Worm (Caenorhabditis elegans): ENCODE results near the gene C12D5.3.
"Not testable (repeated sequence)": the region's sequence is repeated elsewhere in the genome, so short reads cannot be mapped to it uniquely, and the experiment has no call there.

C12D5.3 gene

DNA sequence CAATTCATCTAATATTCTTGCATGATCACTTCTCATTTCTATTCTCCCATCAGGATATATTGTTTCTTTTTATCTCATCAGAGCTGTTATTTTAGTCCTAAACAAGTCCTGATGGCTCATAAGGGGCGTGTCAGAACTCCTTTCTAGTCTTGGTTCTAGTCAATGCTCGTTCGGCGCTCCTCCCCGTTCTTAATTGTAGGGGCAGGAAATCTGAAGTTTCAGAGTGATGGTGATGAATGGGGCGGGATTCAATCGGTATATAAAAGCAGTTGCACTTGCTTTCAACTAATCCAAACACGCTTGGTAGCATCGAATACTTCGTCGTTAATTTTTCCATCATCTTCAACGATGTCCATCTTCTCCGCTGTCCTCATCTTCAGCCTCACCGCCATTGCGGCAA, 3.7 kb upstream of the C12D5.3 start, which contains the start of gene C12D5.4:
TSS of gene C12D5.4 (plus strand) at position 301 of the 400 bp plus-strand sequence.
- TF ChIP-seq unc-62 (GFP tag; optimal IDR thresholded peaks at IDR 0.05) = no peak

DNA sequence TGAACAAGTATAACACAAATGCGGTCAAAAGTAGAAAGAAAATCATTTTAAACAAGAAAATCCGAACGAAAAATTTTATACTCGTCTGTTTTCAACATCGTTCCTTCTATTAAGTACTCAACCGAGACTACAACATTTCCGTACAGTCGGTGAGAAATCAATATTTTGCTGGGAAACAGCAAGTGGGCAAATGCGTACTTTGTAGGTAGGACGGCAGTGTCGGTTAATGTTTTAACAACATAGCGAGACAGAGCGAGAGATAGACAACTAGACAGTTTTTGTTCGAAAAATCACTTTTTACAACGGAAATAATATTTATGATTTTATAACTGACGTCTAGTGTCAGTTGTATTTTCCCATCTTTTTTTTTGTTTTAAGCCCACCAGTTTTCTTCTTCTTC, 5.4 kb downstream of the C12D5.3 start, which contains the start of gene cyp-33A1:
TSS of gene cyp-33A1 (minus strand) at position 72 of the 400 bp plus-strand sequence.
- no peak for TF ChIP-seq unc-62 (GFP tag; optimal IDR thresholded peaks at IDR 0.05)

DNA sequence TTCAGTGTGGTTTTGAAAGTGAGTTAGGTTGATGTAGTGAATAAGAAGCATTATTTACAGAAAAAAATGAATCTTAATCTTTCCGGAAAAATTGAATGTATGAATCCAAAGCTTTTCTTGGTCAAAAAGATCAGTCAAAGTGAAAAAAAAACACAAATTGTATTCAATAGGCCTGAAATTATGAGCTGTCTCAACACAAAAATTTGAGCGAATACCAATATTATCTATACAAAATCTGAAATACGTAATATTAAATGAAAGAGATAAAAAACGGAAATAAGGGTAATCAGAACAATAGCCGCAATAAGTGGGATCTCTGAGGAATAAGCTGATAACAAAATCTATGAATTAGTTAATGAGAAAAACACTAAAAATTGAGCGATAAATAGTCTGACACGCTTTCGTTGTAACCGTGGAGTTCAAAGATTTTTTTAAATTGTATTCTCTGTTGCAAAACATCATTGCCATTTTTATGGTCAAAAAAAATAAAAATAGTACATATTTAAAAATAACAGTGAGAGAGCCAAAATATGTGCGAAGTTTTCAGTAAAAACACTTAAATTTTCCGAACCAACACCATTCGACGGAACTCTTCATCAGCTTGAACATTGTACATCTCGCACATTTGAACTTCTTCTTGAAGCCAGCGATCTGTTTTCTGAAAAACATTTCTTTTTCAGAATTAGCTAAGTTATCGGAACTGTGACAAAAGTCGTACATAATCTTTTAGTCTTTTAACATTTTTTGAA, 8.1 kb downstream of the C12D5.3 start, which contains the start of gene sre-11:
TSS of gene sre-11 (minus strand) at position 51 of the 749 bp plus-strand sequence.
- TF ChIP-seq unc-62 (GFP tag; optimal IDR thresholded peaks at IDR 0.05) = no peak

DNA sequence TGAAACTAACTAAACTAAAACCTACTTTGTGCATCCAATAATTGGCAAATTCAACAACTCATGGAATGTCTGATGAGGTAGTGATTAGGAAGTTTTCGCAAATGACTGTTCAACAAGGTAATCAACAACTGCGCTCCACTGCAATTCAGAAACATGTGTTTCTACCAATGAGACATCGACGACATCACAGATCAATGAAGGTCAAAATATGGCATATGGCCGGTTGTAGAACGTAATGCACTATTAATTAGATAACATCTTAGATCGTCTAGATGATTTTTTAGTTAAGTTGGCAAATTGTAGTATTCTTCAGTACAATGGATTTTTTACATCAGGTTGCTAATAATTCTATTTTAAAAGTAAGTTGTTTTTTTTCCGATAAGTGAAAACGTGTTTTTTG, 10.2 kb downstream of the C12D5.3 start, which contains the start of the genes nhr-94 and nhr-152:
TSS of gene nhr-94 (minus strand) at position 147 of the 400 bp plus-strand sequence.
TSS of gene nhr-152 (plus strand) at position 162 of the 400 bp plus-strand sequence.
- no peak for TF ChIP-seq unc-62 (GFP tag; optimal IDR thresholded peaks at IDR 0.05)

DNA sequence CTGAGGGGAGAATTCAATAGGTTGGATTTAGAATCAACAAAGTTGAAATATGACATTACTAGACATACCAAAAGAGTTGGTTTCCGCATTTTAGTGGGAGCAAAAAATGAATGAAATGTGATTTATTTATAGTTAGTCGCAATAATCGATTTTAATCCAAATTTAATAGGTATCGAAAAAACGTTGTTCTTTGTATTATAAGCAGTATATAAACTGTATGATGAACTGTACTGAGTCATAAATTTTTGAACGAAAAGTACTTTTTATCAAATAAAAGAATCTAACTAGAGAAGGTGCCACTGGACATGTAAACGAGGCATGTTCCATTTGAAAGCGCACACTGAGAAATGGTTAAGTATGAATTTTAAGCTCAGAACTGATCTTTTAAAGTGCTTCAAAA, 13.9 kb downstream of the C12D5.3 start, which contains the start of gene C12D5.9:
TSS of gene C12D5.9 (minus strand) at position 101 of the 400 bp plus-strand sequence.
- no peak for TF ChIP-seq unc-62 (GFP tag; optimal IDR thresholded peaks at IDR 0.05)

DNA sequence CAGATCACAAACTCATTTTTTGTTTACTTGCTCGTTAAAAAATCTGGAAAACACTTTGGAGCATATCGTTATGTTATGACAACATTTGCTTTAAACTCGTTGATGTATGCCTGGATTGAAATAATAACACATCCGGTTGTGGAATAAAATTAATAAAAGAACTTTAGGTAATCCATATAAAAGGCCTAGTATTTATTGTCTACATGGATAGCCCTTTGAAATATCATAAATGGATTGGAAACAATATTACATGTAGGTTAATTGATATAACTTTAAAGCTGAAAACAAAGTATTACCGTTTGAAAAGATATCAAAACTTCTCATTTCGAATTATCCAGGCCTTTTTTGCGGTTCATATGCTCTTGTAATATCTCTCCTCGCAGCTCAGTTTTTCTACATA, 14.6 kb downstream of the C12D5.3 start:
- no peak for TF ChIP-seq unc-62 (GFP tag; optimal IDR thresholded peaks at IDR 0.05)

DNA sequence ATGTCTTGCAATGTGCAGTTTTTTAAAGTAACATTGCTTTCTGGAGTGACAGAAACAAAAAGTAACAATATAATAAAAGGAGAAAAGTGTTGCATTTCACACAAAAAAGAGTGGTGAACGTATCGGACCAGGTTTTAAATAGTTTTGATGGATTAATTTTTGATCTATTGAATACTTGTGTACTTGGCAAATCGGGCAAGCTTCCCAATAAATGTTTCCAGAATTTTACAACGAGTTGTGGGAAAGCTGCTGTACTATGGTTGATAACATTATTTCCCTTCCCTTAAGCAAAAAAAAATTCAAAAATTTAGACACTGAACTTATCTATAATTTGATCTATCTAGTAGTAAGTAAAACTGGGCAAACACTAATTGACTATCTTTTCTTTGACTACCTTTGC, 17.4 kb downstream of the C12D5.3 start, which contains the start of gene C12D5.10:
TSS of gene C12D5.10 (minus strand) at position 101 of the 400 bp plus-strand sequence.
- TF ChIP-seq unc-62 (GFP tag; optimal IDR thresholded peaks at IDR 0.05) = no peak

DNA sequence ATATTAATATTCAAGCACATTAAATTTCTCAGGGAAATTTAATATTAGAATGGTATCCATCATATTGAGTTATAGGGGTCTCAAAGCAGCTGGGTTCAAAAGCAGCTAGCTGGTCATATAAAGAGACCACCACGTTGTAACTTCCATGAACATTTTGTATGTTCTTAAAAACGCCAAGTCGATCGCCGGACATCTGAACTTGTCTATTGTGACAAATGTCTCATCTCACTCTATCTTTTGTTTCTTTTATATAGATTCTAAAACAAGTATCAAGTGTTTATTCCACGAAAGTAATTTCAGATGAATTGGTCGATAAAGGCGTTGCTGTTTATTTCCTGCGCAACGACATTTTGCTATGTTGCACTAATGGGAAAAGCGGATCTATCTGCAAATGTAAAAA, 20.8 kb downstream of the C12D5.3 start, which contains the start of gene ZK105.3:
TSS of gene ZK105.3 (plus strand) at position 301 of the 400 bp plus-strand sequence.
- TF ChIP-seq unc-62 (GFP tag; optimal IDR thresholded peaks at IDR 0.05) = no peak

DNA sequence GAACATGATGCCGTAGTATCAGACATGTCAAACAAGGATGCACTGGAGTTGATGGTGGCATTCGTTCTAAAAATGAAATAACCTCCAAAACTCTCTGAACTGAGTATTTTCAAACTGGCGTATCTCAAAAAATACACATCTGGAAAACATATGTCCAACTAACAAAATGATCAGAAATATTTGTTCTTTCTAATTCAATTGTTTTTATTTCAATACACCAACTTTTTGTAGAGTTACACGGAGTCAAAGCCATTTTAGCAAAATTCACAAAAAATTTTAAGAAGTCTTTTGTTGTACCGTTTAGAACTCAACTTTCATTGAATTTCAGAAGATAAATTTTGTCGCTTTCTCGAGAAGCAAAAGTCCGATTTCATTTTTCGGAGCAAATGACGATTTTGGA, 27.5 kb downstream of the C12D5.3 start, which contains the start of gene srsx-40:
TSS of gene srsx-40 (minus strand) at position 101 of the 400 bp plus-strand sequence.
- TF ChIP-seq unc-62 (GFP tag; optimal IDR thresholded peaks at IDR 0.05) = not testable (repeated sequence)

DNA sequence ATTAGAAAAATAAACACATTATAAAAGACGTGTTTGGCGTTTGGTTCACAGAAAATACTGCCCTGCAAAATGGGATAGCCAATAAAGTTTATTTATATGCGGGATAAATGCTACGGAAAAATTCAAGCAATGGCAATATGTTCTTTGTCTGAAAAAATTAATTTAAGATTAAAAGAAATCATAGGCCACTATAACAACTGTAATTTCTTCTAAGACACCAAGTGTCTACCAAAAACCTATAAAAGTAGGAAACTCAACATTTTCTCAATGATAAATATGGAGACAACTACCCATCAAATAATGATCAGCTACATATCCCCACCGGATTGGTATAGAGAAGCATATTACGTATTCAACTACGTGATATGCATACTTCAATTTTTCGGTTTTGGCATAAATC, 29.3 kb downstream of the C12D5.3 start, which contains the start of gene srw-3:
TSS of gene srw-3 (plus strand) at position 301 of the 400 bp plus-strand sequence.
- no peak for TF ChIP-seq unc-62 (GFP tag; optimal IDR thresholded peaks at IDR 0.05)

DNA sequence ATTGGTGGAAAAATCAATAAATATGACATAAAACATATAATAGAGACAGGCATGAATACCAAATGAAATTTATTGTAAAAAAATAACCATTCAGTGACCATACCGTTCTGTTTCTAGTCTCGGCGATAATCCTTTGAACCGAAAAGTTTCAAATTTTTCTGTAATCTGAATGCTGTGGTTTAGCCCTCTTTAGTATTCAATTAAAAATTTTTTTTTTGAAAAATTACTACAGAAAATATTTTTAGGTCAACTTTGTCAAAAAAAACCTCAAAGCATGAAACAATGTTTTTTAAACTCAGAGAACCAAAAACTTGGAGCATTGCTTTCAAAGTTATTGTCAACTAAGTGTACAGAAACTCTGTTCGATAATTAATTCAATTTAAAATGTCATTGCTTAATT, 32.5 kb downstream of the C12D5.3 start, which contains the start of gene ZK105.11:
TSS of gene ZK105.11 (minus strand) at position 101 of the 400 bp plus-strand sequence.
- TF ChIP-seq unc-62 (GFP tag; optimal IDR thresholded peaks at IDR 0.05) = no peak

DNA sequence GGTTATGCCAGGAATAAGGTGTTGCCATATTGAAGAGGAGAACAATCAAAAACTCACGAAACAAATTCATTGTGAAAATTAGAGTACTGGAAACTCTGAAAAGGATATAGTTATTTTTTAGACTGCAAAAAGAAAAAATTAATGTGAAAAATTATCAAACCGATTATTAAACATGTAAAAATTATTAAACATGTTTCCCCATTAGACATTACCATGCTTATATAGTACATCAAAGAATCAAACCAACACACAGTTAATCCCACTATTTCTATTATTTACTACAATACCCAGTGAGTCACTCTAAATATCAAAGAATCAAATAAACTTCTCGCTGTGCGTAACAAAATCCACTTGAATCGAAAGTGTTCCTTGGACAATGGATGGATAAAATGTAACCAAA, 37.1 kb downstream of the C12D5.3 start, which contains the start of gene ZK105.13:
TSS of gene ZK105.13 (minus strand) at position 101 of the 400 bp plus-strand sequence.
- no peak for TF ChIP-seq unc-62 (GFP tag; optimal IDR thresholded peaks at IDR 0.05)

DNA sequence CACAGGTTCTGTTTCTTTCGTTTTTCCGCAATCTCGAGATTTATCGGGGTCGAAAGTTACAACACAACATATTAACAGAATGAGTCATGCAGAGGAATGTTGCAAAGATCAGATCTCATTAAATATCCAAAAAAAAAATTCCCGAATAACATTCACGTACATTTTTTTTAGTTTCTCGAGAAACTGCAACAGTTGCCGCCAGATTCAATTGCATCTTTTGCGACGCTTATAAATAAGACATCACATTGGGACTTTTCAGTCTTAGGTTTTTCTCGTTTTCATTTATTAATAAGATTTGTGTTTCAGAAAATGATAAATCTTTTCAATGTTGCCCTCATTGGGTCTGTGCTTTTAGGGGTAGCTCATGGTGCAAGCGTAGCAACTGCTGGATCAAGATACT, 37.7 kb downstream of the C12D5.3 start, which contains the start of gene ZK105.1:
TSS of gene ZK105.1 (plus strand) at position 301 of the 400 bp plus-strand sequence.
- TF ChIP-seq unc-62 (GFP tag; optimal IDR thresholded peaks at IDR 0.05) = no peak

DNA sequence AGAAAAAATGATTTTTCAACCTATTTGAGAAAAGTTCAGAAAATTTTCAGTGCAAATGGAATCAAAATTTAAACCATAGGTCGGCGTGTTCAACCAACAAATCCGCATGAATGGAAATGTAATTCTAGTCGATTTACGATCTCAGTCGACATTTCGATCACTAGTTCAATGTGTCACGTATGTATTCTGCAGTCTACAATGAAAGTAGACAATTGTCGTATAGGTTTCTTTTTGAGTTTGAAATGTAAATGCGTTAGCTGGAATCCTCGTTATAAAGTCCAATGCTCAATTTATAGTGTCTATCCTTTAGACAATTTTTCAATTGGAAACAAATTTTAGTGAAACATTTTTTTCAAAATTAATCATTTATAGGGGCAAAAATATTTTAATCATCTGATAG, 40.0 kb downstream of the C12D5.3 start, which contains the start of gene ZK105.12:
TSS of gene ZK105.12 (minus strand) at position 101 of the 400 bp plus-strand sequence.
- no peak for TF ChIP-seq unc-62 (GFP tag; optimal IDR thresholded peaks at IDR 0.05)

DNA sequence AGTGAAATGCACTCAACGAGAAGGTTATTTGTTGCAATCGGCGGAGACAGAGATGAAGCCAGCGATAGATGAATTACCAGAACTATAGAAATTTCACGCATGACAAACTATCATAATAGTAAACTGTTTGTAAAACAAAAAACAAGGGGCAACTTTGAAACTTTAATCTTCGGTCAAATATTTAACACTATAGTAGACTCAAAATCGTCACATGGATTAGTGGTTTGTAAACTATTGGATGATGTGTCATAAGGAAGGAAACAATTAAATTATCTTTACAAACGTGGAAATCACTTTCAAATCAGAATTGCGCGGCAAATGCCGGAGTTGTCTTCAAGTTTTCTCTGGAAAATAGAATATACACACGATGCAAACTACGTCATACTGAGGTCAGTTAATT, 41.6 kb downstream of the C12D5.3 start, which contains the start of gene ZK105.5:
TSS of gene ZK105.5 (minus strand) at position 101 of the 400 bp plus-strand sequence.
- TF ChIP-seq unc-62 (GFP tag; optimal IDR thresholded peaks at IDR 0.05) = no peak

DNA sequence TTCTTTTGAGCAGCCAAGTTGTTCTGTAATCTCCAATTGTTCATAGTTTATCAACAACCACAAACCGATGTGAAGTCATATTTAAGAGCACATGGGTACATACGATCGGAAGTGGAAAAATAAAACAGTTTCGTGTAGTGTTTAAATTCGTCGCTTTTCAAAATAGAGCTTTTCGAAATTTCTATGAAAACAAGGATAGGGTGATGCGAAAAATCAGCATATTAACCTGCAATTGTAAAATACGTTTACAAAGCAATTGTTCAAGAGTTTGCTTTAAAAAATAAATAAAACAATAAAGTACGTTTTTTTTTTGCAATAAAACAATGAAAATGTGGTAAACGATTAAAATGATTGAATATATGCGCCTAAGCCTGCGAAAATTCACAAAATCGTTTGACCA, 45.9 kb downstream of the C12D5.3 start, which contains the start of gene ZK105.14:
TSS of gene ZK105.14 (minus strand) at position 101 of the 400 bp plus-strand sequence.
- no peak for TF ChIP-seq unc-62 (GFP tag; optimal IDR thresholded peaks at IDR 0.05)
